Fruit fly (Drosophila melanogaster): ENCODE data around the gene Trx2.

The Trx2 gene

DNA sequence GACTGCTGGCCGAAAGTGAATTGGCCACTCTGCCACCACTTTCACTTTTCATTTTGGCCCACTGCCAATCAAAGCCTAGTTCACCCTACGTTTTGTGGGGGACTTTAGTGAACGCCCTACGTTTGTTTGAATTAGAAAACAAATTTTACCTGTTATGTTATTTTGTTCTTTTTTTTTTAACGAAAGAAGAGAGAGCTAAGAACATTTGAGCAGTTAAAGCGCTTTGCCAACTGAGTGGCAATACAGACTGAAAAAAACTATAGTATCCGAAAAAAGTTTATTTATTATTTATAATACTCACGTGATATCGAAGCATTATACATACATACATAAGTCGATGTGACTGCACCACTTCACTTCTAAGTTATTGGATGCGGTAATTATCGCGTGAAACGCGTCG is 4.9 kb downstream of the Trx2 start (continued):
- TF ChIP-seq lab (GFP tag; optimal IDR thresholded peaks at IDR 0.05): peak; percentile 23
- TF ChIP-seq Abd-B (GFP tag; optimal IDR thresholded peaks at IDR 0.05): no peak
- TF ChIP-seq Ets65A (GFP tag): peak; percentile 9
- no peak for TF ChIP-seq HmgD (GFP tag; optimal IDR thresholded peaks at IDR 0.05)
- peak; percentile 6 for TF ChIP-seq CG10209 (GFP tag; optimal IDR thresholded peaks at IDR 0.05)
- TF ChIP-seq danr (GFP tag; IDR thresholded peaks at IDR 0.05): no peak
- TF ChIP-seq CG17385 (GFP tag; optimal IDR thresholded peaks at IDR 0.05): peak; percentile 26
- TF ChIP-seq D19A (tag; optimal IDR thresholded peaks at IDR 0.05): peak; percentile 17
- no peak for TF ChIP-seq ase (GFP tag; IDR thresholded peaks at IDR 0.05)
- peak in 1 of 2 experiments; percentile 38 for TF ChIP-seq Pdp1 (GFP tag; optimal IDR thresholded peaks at IDR 0.05)
- TF ChIP-seq PHDP (tag; optimal IDR thresholded peaks at IDR 0.05): peak; percentile 50
- TF ChIP-seq CG17359 (tag; optimal IDR thresholded peaks at IDR 0.05): peak; percentile 39
- TF ChIP-seq CoRest (tag; optimal IDR thresholded peaks at IDR 0.05): peak; percentile 34
- peak; percentile 58 for TF ChIP-seq cwo (GFP tag; optimal IDR thresholded peaks at IDR 0.05)
- TF ChIP-seq Blimp-1 (GFP tag; optimal IDR thresholded peaks at IDR 0.05): peak; percentile 82
- TF ChIP-seq zfh2 (GFP tag; optimal IDR thresholded peaks at IDR 0.05): no peak
- TF ChIP-seq CG7839 (tag; optimal IDR thresholded peaks at IDR 0.05): peak; percentile 25

DNA sequence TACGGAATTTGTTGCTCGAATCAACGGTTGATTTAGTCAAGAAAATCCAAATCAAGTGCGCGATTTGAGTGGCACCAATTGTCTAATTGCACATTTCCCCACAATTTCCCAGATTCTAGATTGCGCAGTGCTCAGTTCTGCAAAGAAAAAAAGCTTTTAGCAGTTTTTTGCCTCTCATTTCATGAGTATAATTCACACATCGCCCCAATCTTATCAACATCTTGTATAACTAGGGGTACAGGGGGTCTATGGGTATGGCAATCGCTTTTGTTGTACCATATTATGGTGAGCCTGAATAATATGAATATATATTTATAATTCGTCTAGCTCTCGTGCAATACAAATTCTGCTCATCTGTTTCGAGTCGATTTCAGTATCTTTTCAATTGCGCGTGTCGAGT is 5.9 kb downstream of the Trx2 start:
- TF ChIP-seq hkb (optimal IDR thresholded peaks at IDR 0.05) (no peak), hkb (GFP tag; IDR thresholded peaks at IDR 0.05) (no peak), prd (optimal IDR thresholded peaks at IDR 0.05) (no peak), prd (GFP tag; IDR thresholded peaks at IDR 0.05) (no peak), trem (tag; optimal IDR thresholded peaks at IDR 0.05) (no peak), sug (tag; optimal IDR thresholded peaks at IDR 0.05) (peak; percentile 96), Pdp1 (GFP tag; optimal IDR thresholded peaks at IDR 0.05) (peak in 1 of 2 experiments; percentile 71)

DNA sequence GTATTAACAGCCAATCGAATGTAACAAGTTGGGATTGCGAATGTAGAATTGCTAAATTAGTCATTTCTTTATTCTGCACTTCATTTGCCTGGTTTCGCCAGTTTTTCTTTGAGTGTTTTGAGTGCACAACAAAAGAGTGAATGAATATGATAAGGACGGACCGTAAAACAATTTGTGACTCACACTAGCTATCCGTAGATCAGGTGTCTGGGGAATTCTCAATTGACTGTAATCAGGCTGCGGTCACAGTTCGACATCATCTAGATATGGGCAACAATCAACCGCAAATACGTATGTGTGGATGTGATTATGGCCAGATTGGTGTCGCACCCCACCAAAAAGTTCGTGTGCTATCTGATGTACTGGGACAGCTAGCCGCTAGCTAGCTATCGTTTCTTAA is 7.0 kb downstream of the Trx2 start:
- TF ChIP-seq CG13624 (GFP tag; optimal IDR thresholded peaks at IDR 0.05) (no peak), HLH3B (GFP tag; IDR thresholded peaks at IDR 0.05) (no peak), wdn (GFP tag; IDR thresholded peaks at IDR 0.05) (no peak), CG2875 (GFP tag; optimal IDR thresholded peaks at IDR 0.05) (no peak), mirr (GFP tag; optimal IDR thresholded peaks at IDR 0.05) (peak; percentile 91), CG30020 (tag; optimal IDR thresholded peaks at IDR 0.05) (no peak), fd64A (GFP tag; optimal IDR thresholded peaks at IDR 0.05) (no peak), exex (tag; optimal IDR thresholded peaks at IDR 0.05) (peak; percentile 95), CG6254 (GFP tag; optimal IDR thresholded peaks at IDR 0.05) (no peak), Dad (GFP tag; optimal IDR thresholded peaks at IDR 0.05) (no peak), Hey (tag; optimal IDR thresholded peaks at IDR 0.05) (peak; percentile 22), ttk (GFP tag; IDR thresholded peaks at IDR 0.05) (no peak), CG10209 (GFP tag; optimal IDR thresholded peaks at IDR 0.05) (no peak), ewg (GFP tag; optimal IDR thresholded peaks at IDR 0.05) (no peak), CG1602 (GFP tag; optimal IDR thresholded peaks at IDR 0.05) (no peak), CG10431 (GFP tag; optimal IDR thresholded peaks at IDR 0.05) (no peak), slp2 (GFP tag; optimal IDR thresholded peaks at IDR 0.05) (no peak), lab (GFP tag; optimal IDR thresholded peaks at IDR 0.05) (peak; percentile 6), cg (GFP tag; optimal IDR thresholded peaks at IDR 0.05) (peak; percentile 9), Stat92E (GFP tag; optimal IDR thresholded peaks at IDR 0.05) (no peak), CG6272 (GFP tag; IDR thresholded peaks at IDR 0.05) (no peak), HmgZ (tag; optimal IDR thresholded peaks at IDR 0.05) (peak; percentile 52), unc-4 (GFP tag; IDR thresholded peaks at IDR 0.05; ENCODE audit: partially characterized antibody) (no peak), gcm2 (GFP tag; optimal IDR thresholded peaks at IDR 0.05) (no peak), eyg (GFP tag; optimal IDR thresholded peaks at IDR 0.05) (no peak), Max (GFP tag; optimal IDR thresholded peaks at IDR 0.05) (no peak), Usf (GFP tag; optimal IDR thresholded peaks at IDR 0.05) (no peak), Deaf1 (tag; optimal IDR thresholded peaks at IDR 0.05) (no peak)
